Fruit fly (Drosophila melanogaster): ENCODE results near the gene dgt6.

DNA sequence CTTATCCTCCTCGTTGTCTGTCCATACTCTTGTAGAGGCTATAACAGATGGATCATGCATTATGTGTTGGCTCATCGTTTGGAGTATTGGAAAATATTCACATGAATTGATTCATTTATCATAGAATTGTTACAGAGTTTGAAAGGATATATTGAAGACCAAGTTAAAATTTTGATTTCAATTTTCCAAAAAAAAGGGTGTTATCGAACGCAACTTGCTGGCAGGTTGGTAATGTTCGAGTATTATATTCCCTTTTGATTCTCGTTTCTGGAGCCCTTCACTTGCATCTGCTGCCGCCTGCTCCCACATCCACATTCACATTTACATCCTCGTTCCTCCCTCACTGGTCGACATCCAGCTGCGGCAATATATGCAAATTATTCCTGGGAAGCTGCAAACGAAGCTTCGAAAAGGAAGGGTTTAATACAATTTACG is 34.7 kb downstream of the dgt6 start:
- no peak for TF ChIP-seq Myc (optimal IDR thresholded peaks at IDR 0.05)
- TF ChIP-seq Sin3A (optimal IDR thresholded peaks at IDR 0.05): no peak

All from Kc167 (cell line).